Worm (Caenorhabditis elegans) whole organism, young adult: ENCODE measurements around the gene cmtr-2.

Experiments used
- B0336.3 ChIP-seq: fragments of 200-800 bp; sonication (Bioruptor generic); IDR thresholded peaks from 2 replicates; pipeline ENCODE4 v1.3.6; 2022; ENCODE audit warnings: missing genetic modification characterization, missing compliant biosample characterization
- lag-1 ChIP-seq: fragments of 200-800 bp; sonication (Bioruptor generic); IDR thresholded peaks from 2 replicates; pipeline ENCODE4 v1.3.6; 2022; ENCODE audit warnings: missing genetic modification reagents, missing genetic modification characterization, missing compliant biosample characterization
- sea-2 ChIP-seq: fragments of 200-800 bp; sonication (Bioruptor generic); IDR thresholded peaks from 2 replicates; pipeline ENCODE4 v1.3.6; 2022; ENCODE audit warnings: missing genetic modification characterization, missing compliant biosample characterization
- snpc-4 ChIP-seq, 5 experiments: fragments of 150-350 bp in 1 of 5; sonication (generic microtip) in 4 of 5; optimal IDR thresholded peaks; 2 replicates each; lab custom pipeline; 2014 to 2018; ENCODE audit warnings: missing genetic modification characterization in 5 of 5, missing biosample characterization in 3 of 5, antibody characterized with exemption in 2 of 5, mild to moderate bottlenecking in 2 of 5, missing compliant biosample characterization in 2 of 5, missing genotype in 2 of 5, moderate library complexity in 2 of 5, missing genetic modification reagents in 1 of 5
- ztf-25 ChIP-seq: fragments of 200-800 bp; sonication (Bioruptor generic); IDR thresholded peaks from 2 replicates; pipeline ENCODE4 v1.3.6; 2022; ENCODE audit warnings: missing genetic modification reagents, missing genetic modification characterization, missing compliant biosample characterization
- ztf-3 ChIP-seq: fragments of 200-800 bp; sonication (Bioruptor generic); optimal IDR thresholded peaks from 2 replicates; lab custom pipeline; 2018; ENCODE audit warnings: mild to moderate bottlenecking, missing genetic modification characterization, missing compliant biosample characterization

ce11 chrIII:6603185-6603584, 12.0 kb upstream of the cmtr-2 start:
- TF ChIP-seq snpc-4 (GFP tag; optimal IDR thresholded peaks at IDR 0.05; lab: Kevin White, UChicago) (no peak), snpc-4 (tag; optimal IDR thresholded peaks at IDR 0.05; lab: Kevin White, UChicago) (no peak), lag-1 (GFP tag; lab: Robert Waterston, UW) (no peak), ztf-25 (GFP tag; lab: Robert Waterston, UW) (no peak), ztf-3 (GFP tag; lab: Kevin White, UChicago) (no peak), B0336.3 (no peak), sea-2 (no peak)
